Worm (Caenorhabditis elegans) whole organism, L3 larva: ENCODE results near the gene sptl-2.

Experiments used
- aly-2 ChIP-seq: fragments of 150-350 bp; optimal IDR thresholded peaks from 2 replicates; lab custom pipeline; 2014; ENCODE audit warnings: missing biosample characterization, missing genetic modification characterization
- nhr-11 ChIP-seq: fragments of 150-350 bp; optimal IDR thresholded peaks from 2 replicates; lab custom pipeline; 2014; ENCODE audit warnings: missing biosample characterization, missing genetic modification characterization
- nhr-67 ChIP-seq: fragments of 150-350 bp; optimal IDR thresholded peaks from 2 replicates; lab custom pipeline; 2014; ENCODE audit warnings: missing biosample characterization, missing genetic modification characterization

ce11 chrV:8016928-8017327 is at the start of gene sptl-2:
- TF ChIP-seq nhr-11 (tag; lab: Kevin White, UChicago) (no peak), aly-2 (tag; lab: Kevin White, UChicago) (no peak), nhr-67 (tag; lab: Kevin White, UChicago) (no peak)
